Worm (Caenorhabditis elegans) whole organism, early embryonic: ENCODE measurements around the gene D1054.9.

Experiments
- flt-1 ChIP-seq: fragments of 200-800 bp; sonication (Bioruptor generic); IDR thresholded peaks from 2 replicates; pipeline ENCODE4 v1.3.6; 2022; ENCODE audit warnings: missing genetic modification characterization, missing compliant biosample characterization
- scrt-1 ChIP-seq: fragments of 200-800 bp; sonication (Bioruptor generic); IDR thresholded peaks from 2 replicates; pipeline ENCODE4 v1.3.6; 2022; ENCODE audit warnings: missing genetic modification characterization, missing compliant biosample characterization
- tra-4 ChIP-seq: sonication (generic microtip); optimal IDR thresholded peaks from 2 replicates; lab custom pipeline; 2017; ENCODE audit warnings: missing genetic modification characterization, missing compliant biosample characterization

- TF ChIP-seq flt-1 (GFP tag; lab: Robert Waterston, UW): no peak
- TF ChIP-seq tra-4: no peak
- TF ChIP-seq scrt-1 (GFP tag; lab: Robert Waterston, UW): no peak
Measured at ce11 chrV:10768892-10769291, 22.0 kb downstream of the D1054.9 start.
